Worm (Caenorhabditis elegans): ENCODE measurements around the gene Y49F6A.5.

The Y49F6A.5 gene

DNA sequence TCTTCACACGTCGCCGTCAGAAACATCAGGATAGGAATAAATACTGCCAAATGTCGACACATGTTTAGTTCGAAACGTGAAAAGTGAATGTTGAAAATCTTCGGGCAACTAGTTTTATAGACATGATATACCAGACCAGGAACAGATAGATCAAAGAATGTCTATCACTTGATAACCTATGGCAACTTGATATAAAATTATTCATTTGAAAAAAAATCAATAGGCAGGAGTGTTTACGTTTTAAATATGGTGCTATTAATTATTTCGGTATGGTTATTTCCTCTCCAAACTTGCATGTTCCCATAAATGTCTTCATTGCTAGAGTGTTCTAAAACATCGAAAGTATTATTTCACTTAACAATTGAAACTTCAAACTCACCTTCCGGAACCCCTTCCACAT is 48.1 kb downstream of the Y49F6A.5 start, which contains the start of gene W10G11.2:
W10G11.2 (minus strand) TSS at position 101 of the 400 bp plus-strand sequence.
- TF ChIP-seq pag-3 (tag; optimal IDR thresholded peaks at IDR 0.05; ENCODE audit: borderline replicate concordance, insufficient read depth) = no peak
- TF ChIP-seq nhr-28 (tag; optimal IDR thresholded peaks at IDR 0.05) = no peak
- TF ChIP-seq pax-3 (tag; optimal IDR thresholded peaks at IDR 0.05) = no peak
- no peak for TF ChIP-seq vab-15 (tag; optimal IDR thresholded peaks at IDR 0.05)
- TF ChIP-seq egl-27 (tag; optimal IDR thresholded peaks at IDR 0.05) = no peak
- TF ChIP-seq sptf-1 (tag; optimal IDR thresholded peaks at IDR 0.05) = no peak
- no peak for TF ChIP-seq grh-1 (GFP tag; IDR thresholded peaks at IDR 0.05)
- no peak for TF ChIP-seq nhr-20 (tag; optimal IDR thresholded peaks at IDR 0.05)

DNA sequence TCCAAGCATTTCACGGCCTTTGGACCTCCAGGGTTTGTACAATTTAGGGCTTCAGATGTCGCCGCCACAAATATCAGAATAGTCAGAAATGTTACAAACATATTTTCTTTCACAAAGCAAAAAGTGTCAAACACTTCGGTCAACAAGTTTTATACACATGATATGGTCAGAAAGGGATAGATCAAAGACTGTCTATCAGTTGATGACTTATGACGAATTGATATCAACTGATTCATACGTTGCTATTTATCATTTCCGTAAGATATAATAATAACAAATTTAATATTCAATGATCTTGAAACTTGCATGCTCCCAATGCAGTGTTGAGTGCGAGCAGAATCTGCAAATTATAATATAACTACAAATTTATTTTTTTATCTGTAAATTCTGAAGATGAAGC is 49.1 kb downstream of the Y49F6A.5 start, which contains the start of gene W10G11.1:
W10G11.1 (minus strand) TSS at position 101 of the 400 bp plus-strand sequence.
- no peak for TF ChIP-seq hpl-2 (GFP tag; optimal IDR thresholded peaks at IDR 0.05)
